Worm (Caenorhabditis elegans): ENCODE measurements around the gene C09E8.1.
"Not testable (repeated sequence)": the region's sequence is repeated elsewhere in the genome, so short reads cannot be mapped to it uniquely, and the experiment has no call there.

ce11 chrII:593221-593620 lies 36.9 kb downstream of the C09E8.1 start, which contains the start of gene W08F4.1:
- TF ChIP-seq him-1, W03F9.2, dao-5 (tag; optimal IDR thresholded peaks at IDR 0.05): not testable (repeated sequence)
